Worm (Caenorhabditis elegans) whole organism, L1 larva: ENCODE data around the gene snt-1.

Experiments used
- C16A3.4 ChIP-seq: fragments of 150-350 bp; optimal IDR thresholded peaks from 2 replicates; lab custom pipeline; 2014; ENCODE audit warnings: missing biosample characterization, missing genetic modification characterization
- C34B4.2 ChIP-seq: sonication (generic microtip); optimal IDR thresholded peaks from 2 replicates; lab custom pipeline; 2017; ENCODE audit warnings: mild to moderate bottlenecking, missing genetic modification characterization, missing compliant biosample characterization
- F16B12.6 ChIP-seq: fragments of 150-350 bp; optimal IDR thresholded peaks from 2 replicates; lab custom pipeline; 2014; ENCODE audit warnings: missing biosample characterization, missing genetic modification characterization
- Y116A8C.19 ChIP-seq: sonication (generic microtip); optimal IDR thresholded peaks from 2 replicates; lab custom pipeline; 2016; ENCODE audit warnings: missing compliant biosample characterization, missing genetic modification characterization, borderline replicate concordance
- blmp-1 ChIP-seq: fragments of 150-350 bp; optimal IDR thresholded peaks from 2 replicates; lab custom pipeline; 2014; ENCODE audit warnings: missing biosample characterization, missing genetic modification characterization
- ceh-8 ChIP-seq: fragments of 200-800 bp; sonication (Bioruptor generic); optimal IDR thresholded peaks from 2 replicates; lab custom pipeline; 2018; ENCODE audit warnings: mild to moderate bottlenecking, missing genetic modification characterization, moderate library complexity, missing compliant biosample characterization
- ceh-82 ChIP-seq, 3 experiments: fragments of 150-350 bp in 1 of 3; sonication (generic microtip) in 2 of 3; optimal IDR thresholded peaks; 2 replicates each; lab custom pipeline; 2014 to 2017; ENCODE audit warnings: missing biosample characterization in 3 of 3, missing genetic modification characterization in 3 of 3
- ces-1 ChIP-seq: fragments of 150-350 bp; optimal IDR thresholded peaks from 2 replicates; lab custom pipeline; 2014; ENCODE audit warnings: missing biosample characterization, missing genetic modification reagents, missing genetic modification characterization
- dpl-1 ChIP-seq, 3 experiments: fragments of 150-350 bp in 2 of 3; sonication (generic microtip) in 1 of 3; optimal IDR thresholded peaks; 2 replicates each; lab custom pipeline; 2014 to 2017; ENCODE audit warnings: missing biosample characterization in 3 of 3, missing genetic modification characterization in 3 of 3, missing genetic modification reagents in 3 of 3
- dsc-1 ChIP-seq: sonication (generic microtip); optimal IDR thresholded peaks from 2 replicates; lab custom pipeline; 2016; ENCODE audit warnings: mild to moderate bottlenecking, missing genetic modification characterization, missing compliant biosample characterization
- efl-1 ChIP-seq, 4 experiments: fragments of 150-350 bp; optimal IDR thresholded peaks in 3 of 4; peaks in 1 of 4; 1 replicate in 1 of 4; 2 replicates in 3 of 4; lab custom pipeline; 2014; ENCODE audit warnings: missing biosample characterization in 2 of 4, missing genetic modification characterization in 2 of 4, missing genetic modification reagents in 2 of 4
- efl-3 ChIP-seq: fragments of 200-800 bp; sonication (Bioruptor generic); optimal IDR thresholded peaks from 2 replicates; lab custom pipeline; 2018; ENCODE audit warnings: mild to moderate bottlenecking, missing genetic modification characterization, missing compliant biosample characterization
- egl-27 ChIP-seq, 2 experiments: fragments of 150-350 bp in 1 of 2; sonication (generic microtip); optimal IDR thresholded peaks; 3 replicates each; lab custom pipeline; 2017 to 2018; ENCODE audit warnings: missing biosample characterization in 2 of 2, missing genetic modification characterization in 2 of 2, missing genetic modification reagents in 2 of 2
- elt-3 ChIP-seq, 6 experiments: fragments of 150-350 bp in 1 of 6; sonication (generic microtip); optimal IDR thresholded peaks; 2 replicates each; lab custom pipeline; 2017 to 2018; ENCODE audit warnings: missing biosample characterization in 6 of 6, missing genetic modification characterization in 6 of 6, inconsistent platforms in 1 of 6
- fkh-8 ChIP-seq: sonication (generic microtip); optimal IDR thresholded peaks from 2 replicates; lab custom pipeline; 2016; ENCODE audit warnings: mild to moderate bottlenecking, missing genetic modification characterization, missing compliant biosample characterization
- hpl-2 ChIP-seq: fragments of 150-350 bp; optimal IDR thresholded peaks from 2 replicates; lab custom pipeline; 2014; ENCODE audit warnings: missing biosample characterization, missing genetic modification reagents, missing genetic modification characterization
- irx-1 ChIP-seq: sonication (generic microtip); optimal IDR thresholded peaks from 2 replicates; lab custom pipeline; 2016; ENCODE audit warnings: missing genetic modification characterization, missing compliant biosample characterization
- lin-13 ChIP-seq: fragments of 150-350 bp; optimal IDR thresholded peaks from 2 replicates; lab custom pipeline; 2014; ENCODE audit warnings: missing biosample characterization, missing genetic modification reagents, missing genetic modification characterization
- lin-14 ChIP-seq: fragments of 200-800 bp; sonication (Bioruptor generic); optimal IDR thresholded peaks from 2 replicates; lab custom pipeline; 2018; ENCODE audit warnings: mild to moderate bottlenecking, missing genetic modification characterization, moderate library complexity, missing compliant biosample characterization
- lin-35 ChIP-seq, 2 experiments: fragments of 150-350 bp; optimal IDR thresholded peaks; 2 replicates each; lab custom pipeline; 2014; ENCODE audit warnings: missing biosample characterization in 2 of 2, missing genetic modification characterization in 2 of 2, missing genetic modification reagents in 2 of 2
- lir-3 ChIP-seq: sonication (generic microtip); optimal IDR thresholded peaks from 2 replicates; lab custom pipeline; 2016; ENCODE audit warnings: mild to moderate bottlenecking, missing genetic modification characterization, moderate library complexity, missing compliant biosample characterization; ENCODE audit not compliant: poor library complexity
- lsy-2 ChIP-seq, 2 experiments: fragments of 150-350 bp; optimal IDR thresholded peaks; 2 replicates each; lab custom pipeline; 2014; ENCODE audit warnings: missing biosample characterization in 2 of 2, missing genetic modification characterization in 2 of 2
- mdl-1 ChIP-seq, 2 experiments: fragments of 150-350 bp; optimal IDR thresholded peaks; 2 replicates each; lab custom pipeline; 2014 to 2017; ENCODE audit warnings: missing biosample characterization in 2 of 2, missing genetic modification characterization in 2 of 2, inconsistent platforms in 1 of 2
- mef-2 ChIP-seq: fragments of 150-350 bp; optimal IDR thresholded peaks from 2 replicates; lab custom pipeline; 2014; ENCODE audit warnings: missing biosample characterization, missing genetic modification characterization
- mep-1 ChIP-seq: fragments of 150-350 bp; optimal IDR thresholded peaks from 2 replicates; lab custom pipeline; 2014; ENCODE audit warnings: missing biosample characterization, missing genetic modification characterization
- nhr-12 ChIP-seq: sonication (generic microtip); optimal IDR thresholded peaks from 2 replicates; lab custom pipeline; 2017; ENCODE audit warnings: missing biosample characterization, missing genetic modification characterization
- nhr-19 ChIP-seq: fragments of 200-800 bp; sonication (Bioruptor generic); conservative IDR thresholded peaks from 2 replicates; pipeline ENCODE4 v1.3.6; 2022; ENCODE audit warnings: missing genetic modification characterization, missing compliant biosample characterization
- nhr-20 ChIP-seq: sonication (generic microtip); optimal IDR thresholded peaks from 2 replicates; lab custom pipeline; 2016; ENCODE audit warnings: mild to moderate bottlenecking, missing genetic modification characterization, missing compliant biosample characterization
- nhr-47 ChIP-seq: sonication (generic microtip); optimal IDR thresholded peaks from 2 replicates; lab custom pipeline; 2016; ENCODE audit warnings: mild to moderate bottlenecking, missing genetic modification characterization, moderate library complexity, missing compliant biosample characterization
- nhr-71 ChIP-seq: sonication (generic microtip); optimal IDR thresholded peaks from 2 replicates; lab custom pipeline; 2016; ENCODE audit warnings: mild to moderate bottlenecking, missing genetic modification characterization, moderate library complexity, missing compliant biosample characterization
- nhr-76 ChIP-seq: sonication (generic microtip); optimal IDR thresholded peaks from 2 replicates; lab custom pipeline; 2017; ENCODE audit warnings: missing biosample characterization, missing genetic modification characterization
- nhr-85 ChIP-seq: sonication (generic microtip); peaks from one replicate; lab custom pipeline; 2016; ENCODE audit warnings: missing genetic modification characterization, inconsistent platforms, missing compliant biosample characterization
- pax-3 ChIP-seq: fragments of 200-800 bp; sonication (Bioruptor generic); optimal IDR thresholded peaks from 2 replicates; lab custom pipeline; 2018; ENCODE audit warnings: mild to moderate bottlenecking, missing genetic modification characterization, moderate library complexity, missing compliant biosample characterization
- rnt-1 ChIP-seq: sonication (generic microtip); optimal IDR thresholded peaks from 2 replicates; lab custom pipeline; 2016; ENCODE audit warnings: mild to moderate bottlenecking, missing genetic modification characterization, moderate library complexity, missing compliant biosample characterization
- skn-1 ChIP-seq: fragments of 150-350 bp; optimal IDR thresholded peaks from 2 replicates; lab custom pipeline; 2014; ENCODE audit warnings: missing biosample characterization, missing genetic modification characterization
- snu-23 ChIP-seq: sonication (generic microtip); optimal IDR thresholded peaks from 2 replicates; lab custom pipeline; 2016; ENCODE audit warnings: missing genetic modification characterization, missing compliant biosample characterization
- tbx-2 ChIP-seq: sonication (generic microtip); optimal IDR thresholded peaks from 2 replicates; lab custom pipeline; 2016; ENCODE audit warnings: missing genetic modification characterization, missing compliant biosample characterization
- unc-130 ChIP-seq: fragments of 150-350 bp; optimal IDR thresholded peaks from 2 replicates; lab custom pipeline; 2017; ENCODE audit warnings: missing biosample characterization, missing genetic modification characterization, inconsistent platforms
- unc-86 ChIP-seq: sonication (generic microtip); optimal IDR thresholded peaks from 2 replicates; lab custom pipeline; 2016; ENCODE audit warnings: missing genetic modification characterization, missing compliant biosample characterization
- unc-98 ChIP-seq: fragments of 200-800 bp; sonication (Bioruptor generic); IDR thresholded peaks from 2 replicates; pipeline ENCODE4 v1.3.6; 2022; ENCODE audit warnings: missing genetic modification characterization, missing compliant biosample characterization
- zag-1 ChIP-seq: fragments of 150-350 bp; optimal IDR thresholded peaks from 2 replicates; lab custom pipeline; 2014; ENCODE audit warnings: missing biosample characterization, missing genetic modification characterization
- ztf-11 ChIP-seq, 2 experiments: sonication (generic microtip); optimal IDR thresholded peaks; 2 replicates each; lab custom pipeline; 2016 to 2017; ENCODE audit warnings: missing genetic modification characterization in 2 of 2, missing biosample characterization in 1 of 2, missing compliant biosample characterization in 1 of 2
- ztf-4 ChIP-seq: fragments of 150-350 bp; optimal IDR thresholded peaks from 2 replicates; lab custom pipeline; 2014; ENCODE audit warnings: missing biosample characterization, missing genetic modification characterization

The snt-1 gene

ce11 chrII:6825732-6826131, 15.0 kb downstream of the snt-1 start:
- TF ChIP-seq irx-1 (tag; lab: Kevin White, UChicago) (peak; percentile 6), lsy-2 (tag; optimal IDR thresholded peaks at IDR 0.05; lab: Kevin White, UChicago) (peak in 1 of 2 experiments; percentile 9), nhr-47 (tag; lab: Kevin White, UChicago) (peak; percentile 33), rnt-1 (tag; lab: Kevin White, UChicago) (peak; percentile 43), nhr-85 (tag; lab: Kevin White, UChicago) (peak; percentile 89), lir-3 (tag; lab: Kevin White, UChicago) (no peak), hpl-2 (GFP tag; lab: Kevin White, UChicago) (no peak), unc-98 (no peak), nhr-19 (GFP tag; lab: Robert Waterston, UW) (no peak), efl-3 (GFP tag; lab: Kevin White, UChicago) (no peak), zag-1 (no peak), dpl-1 (GFP tag; optimal IDR thresholded peaks at IDR 0.05; lab: Kevin White, UChicago) (no peak), ces-1 (no peak), nhr-71 (tag; lab: Kevin White, UChicago) (peak; percentile 56), ceh-8 (GFP tag; lab: Kevin White, UChicago) (no peak), nhr-76 (tag; lab: Kevin White, UChicago) (no peak), fkh-8 (tag; lab: Kevin White, UChicago) (peak; percentile 8), C16A3.4 (tag; lab: Kevin White, UChicago) (no peak), ceh-82 (tag; optimal IDR thresholded peaks at IDR 0.05; lab: Kevin White, UChicago) (peak in 1 of 3 experiments; percentile 5), ztf-11 (tag; optimal IDR thresholded peaks at IDR 0.05; lab: Kevin White, UChicago) (no peak), Y116A8C.19 (tag; lab: Kevin White, UChicago) (no peak), lin-13 (no peak), C34B4.2 (no peak), egl-27 (tag; optimal IDR thresholded peaks at IDR 0.05; lab: Kevin White, UChicago) (peak in 1 of 2 experiments; percentile 70), mef-2 (tag; lab: Kevin White, UChicago) (no peak), lin-14 (GFP tag; lab: Kevin White, UChicago) (peak; percentile 77), ztf-4 (no peak), snu-23 (GFP tag; lab: Kevin White, UChicago) (peak; percentile 14), blmp-1 (tag; lab: Kevin White, UChicago) (peak; percentile 88), efl-1 (optimal IDR thresholded peaks at IDR 0.05; lab: Kevin White, UChicago) (no peak), efl-1 (GFP tag; optimal IDR thresholded peaks at IDR 0.05 in 1 of 2; lab: Kevin White, UChicago) (no peak), nhr-20 (tag; lab: Kevin White, UChicago) (peak; percentile 51), dsc-1 (tag; lab: Kevin White, UChicago) (peak; percentile 83), nhr-12 (tag; lab: Kevin White, UChicago) (no peak)

DNA sequence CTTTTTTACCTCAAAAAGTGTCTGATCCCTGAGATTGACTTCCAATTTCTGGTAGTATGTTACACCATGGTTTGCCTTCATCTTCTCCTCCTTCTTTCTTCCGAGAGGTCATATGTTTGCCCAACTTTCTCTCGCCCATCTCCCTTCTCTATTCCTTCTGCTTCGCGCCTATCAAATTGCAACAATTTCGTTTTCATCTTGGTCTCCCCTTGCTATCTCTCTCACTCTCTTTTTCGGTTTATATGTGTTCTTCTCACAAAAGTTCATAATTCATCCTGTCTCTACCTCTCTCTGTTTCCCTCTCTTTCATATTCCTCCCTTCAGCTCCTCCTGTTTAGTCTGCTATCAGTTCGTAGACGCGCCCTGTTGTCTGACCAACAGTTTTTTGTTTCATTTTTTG, 16.0 kb downstream of the snt-1 start:
- TF ChIP-seq unc-130 (tag; lab: Kevin White, UChicago) (peak; percentile 74), tbx-2 (tag; lab: Kevin White, UChicago) (peak; percentile 25), elt-3 (tag; optimal IDR thresholded peaks at IDR 0.05; lab: Kevin White, UChicago) (peak in 1 of 6 experiments; percentile 69), lir-3 (tag; lab: Kevin White, UChicago) (peak; percentile 10), pax-3 (tag; lab: Kevin White, UChicago) (no peak), nhr-71 (tag; lab: Kevin White, UChicago) (peak; percentile 51), nhr-19 (GFP tag; lab: Robert Waterston, UW) (peak; percentile 36; the same call in 1 of the 2 replicates), egl-27 (tag; optimal IDR thresholded peaks at IDR 0.05; lab: Kevin White, UChicago) (no peak), nhr-20 (tag; lab: Kevin White, UChicago) (peak; percentile 60), lin-14 (GFP tag; lab: Kevin White, UChicago) (peak; percentile 76), mdl-1 (tag; optimal IDR thresholded peaks at IDR 0.05; lab: Kevin White, UChicago) (peak in 1 of 2 experiments; percentile 16), blmp-1 (tag; lab: Kevin White, UChicago) (peak; percentile 99), skn-1 (tag; lab: Kevin White, UChicago) (peak; percentile 23), rnt-1 (tag; lab: Kevin White, UChicago) (peak; percentile 35), efl-1 (optimal IDR thresholded peaks at IDR 0.05; lab: Kevin White, UChicago) (no peak), efl-1 (GFP tag; optimal IDR thresholded peaks at IDR 0.05 in 1 of 2; lab: Kevin White, UChicago) (peak in 1 of 2 experiments; percentile 91), lin-35 (GFP tag; optimal IDR thresholded peaks at IDR 0.05; lab: Kevin White, UChicago) (peak; percentile 11 to 19), lsy-2 (tag; optimal IDR thresholded peaks at IDR 0.05; lab: Kevin White, UChicago) (peak in 1 of 2 experiments; percentile 62), nhr-85 (tag; lab: Kevin White, UChicago) (peak; percentile 51), mep-1 (tag; lab: Kevin White, UChicago) (peak; percentile 23), unc-86 (no peak), ceh-82 (tag; optimal IDR thresholded peaks at IDR 0.05; lab: Kevin White, UChicago) (peak in 1 of 3 experiments; percentile 22), irx-1 (tag; lab: Kevin White, UChicago) (no peak), snu-23 (GFP tag; lab: Kevin White, UChicago) (peak; percentile 33), F16B12.6 (tag; lab: Kevin White, UChicago) (no peak)
